Fruit fly (Drosophila melanogaster): ENCODE measurements around the gene CG14227.
A peak's percentile ranks its signal among the peaks of the same experiment; 100 is the strongest.

Gene CG14227

dm6 chrX:19645873-19646541, 42.7 kb downstream of the CG14227 start, which contains the start of gene Arp10:
Gene Arp10, minus strand, starts transcription at chrX:19646176.
- TF ChIP-seq HLH106 (tag; optimal IDR thresholded peaks at IDR 0.05) (peak; percentile 25), Sp1 (GFP tag; optimal IDR thresholded peaks at IDR 0.05) (peak; percentile 5), h (GFP tag; optimal IDR thresholded peaks at IDR 0.05) (peak; percentile 11), N (GFP tag; optimal IDR thresholded peaks at IDR 0.05) (peak; percentile 87), sage (GFP tag; optimal IDR thresholded peaks at IDR 0.05) (no peak)

dm6 chrX:19642819-19643504, 45.8 kb downstream of the CG14227 start, which contains the start of the genes CG12237 and Sec61gamma:
Gene CG12237, minus strand, starts transcription at chrX:19642869.
Gene Sec61gamma, plus strand, starts transcription at chrX:19643327.
- TF ChIP-seq Myc (optimal IDR thresholded peaks at IDR 0.05) (peak; percentile 94), sv (GFP tag; optimal IDR thresholded peaks at IDR 0.05) (peak; percentile 8), OdsH (GFP tag; optimal IDR thresholded peaks at IDR 0.05) (no peak), dsf (GFP tag; optimal IDR thresholded peaks at IDR 0.05; ENCODE audit: borderline replicate concordance) (no peak), foxo (GFP tag; optimal IDR thresholded peaks at IDR 0.05) (no peak), N (GFP tag; optimal IDR thresholded peaks at IDR 0.05) (no peak), Dif (GFP tag; optimal IDR thresholded peaks at IDR 0.05; ENCODE audit: partially characterized antibody) (peak; percentile 46), woc (GFP tag; optimal IDR thresholded peaks at IDR 0.05) (peak; percentile 74), GATAd (GFP tag; optimal IDR thresholded peaks at IDR 0.05) (no peak), CG32264 (GFP tag; optimal IDR thresholded peaks at IDR 0.05) (no peak), Sp1 (GFP tag; optimal IDR thresholded peaks at IDR 0.05) (peak; percentile 45), Rel (GFP tag; optimal IDR thresholded peaks at IDR 0.05) (no peak), Rel (tag; optimal IDR thresholded peaks at IDR 0.05) (peak; percentile 49), Abd-B (GFP tag; optimal IDR thresholded peaks at IDR 0.05) (no peak), Hr78 (GFP tag; optimal IDR thresholded peaks at IDR 0.05) (no peak), Jra (GFP tag; optimal IDR thresholded peaks at IDR 0.05) (no peak), sage (GFP tag; optimal IDR thresholded peaks at IDR 0.05) (no peak), dmrt93B (GFP tag; optimal IDR thresholded peaks at IDR 0.05) (no peak), tai (GFP tag; optimal IDR thresholded peaks at IDR 0.05) (no peak), dl (GFP tag; optimal IDR thresholded peaks at IDR 0.05; ENCODE audit: insufficient read depth in 1 of 2, partially characterized antibody in 2 of 2) (no peak), Hnf4 (GFP tag; optimal IDR thresholded peaks at IDR 0.05) (no peak)

- TF ChIP-seq Dfd (GFP tag; optimal IDR thresholded peaks at IDR 0.05): no peak
- peak; percentile 50 for TF ChIP-seq Myc (optimal IDR thresholded peaks at IDR 0.05)
- TF ChIP-seq CG32264 (GFP tag; optimal IDR thresholded peaks at IDR 0.05): no peak
- TF ChIP-seq Rel (GFP tag; optimal IDR thresholded peaks at IDR 0.05): no peak
- TF ChIP-seq Rel (tag; optimal IDR thresholded peaks at IDR 0.05): peak; percentile 98
- TF ChIP-seq br (GFP tag; optimal IDR thresholded peaks at IDR 0.05): no peak
Observed at dm6 chrX:19640707-19641248, 48.0 kb downstream of the CG14227 start.

- TF ChIP-seq Dif (GFP tag; optimal IDR thresholded peaks at IDR 0.05; ENCODE audit: partially characterized antibody): no peak
Observed at dm6 chrX:19638328-19638940, 50.3 kb downstream of the CG14227 start, which contains the start of gene Rcd-1. Gene Rcd-1, plus strand, starts transcription at chrX:19638767.

Measured in whole organism, wandering third instar larva.